Worm (Caenorhabditis elegans) whole organism, midembryonic: ENCODE data around the gene hdl-1.

Source experiments
- T22C8.4 ChIP-seq: fragments of 200-800 bp; sonication (Bioruptor generic); IDR thresholded peaks from 2 replicates; pipeline ENCODE4 v1.3.6; 2022; ENCODE audit warnings: missing genetic modification characterization, missing compliant biosample characterization
- cog-1 ChIP-seq: sonication (generic microtip); optimal IDR thresholded peaks from 2 replicates; lab custom pipeline; 2016; ENCODE audit warnings: missing genetic modification characterization, missing compliant biosample characterization
- flt-1 ChIP-seq: fragments of 200-800 bp; sonication (Bioruptor generic); IDR thresholded peaks from 2 replicates; pipeline ENCODE4 v1.3.6; 2022; ENCODE audit warnings: missing genetic modification characterization, missing compliant biosample characterization
- klf-2 ChIP-seq: fragments of 200-800 bp; sonication (Bioruptor generic); conservative IDR thresholded peaks from 2 replicates; pipeline ENCODE4 v1.3.6; 2022; ENCODE audit warnings: missing genetic modification reagents, missing genetic modification characterization, missing compliant biosample characterization
- med-1 ChIP-seq: sonication (generic microtip); optimal IDR thresholded peaks from 2 replicates; lab custom pipeline; 2017; ENCODE audit warnings: missing genetic modification characterization, mild to moderate bottlenecking, missing compliant biosample characterization, antibody characterized with exemption, missing genetic modification reagents; ENCODE audit not compliant: insufficient read depth
- ref-1 ChIP-seq: fragments of 200-800 bp; sonication (Bioruptor generic); conservative IDR thresholded peaks from 2 replicates; pipeline ENCODE4 v1.3.6; 2022; ENCODE audit warnings: missing genetic modification reagents, missing genetic modification characterization, missing compliant biosample characterization
- tab-1 ChIP-seq: fragments of 200-800 bp; sonication (Bioruptor generic); IDR thresholded peaks from 2 replicates; pipeline ENCODE4 v1.3.6; 2022; ENCODE audit warnings: missing genetic modification characterization, missing compliant biosample characterization
- ztf-23 ChIP-seq: fragments of 200-800 bp; sonication (Bioruptor generic); IDR thresholded peaks from 2 replicates; pipeline ENCODE4 v1.3.6; 2022; ENCODE audit warnings: missing genetic modification reagents, missing genetic modification characterization, missing compliant biosample characterization
- ztf-29 ChIP-seq: fragments of 200-800 bp; sonication (Bioruptor generic); IDR thresholded peaks from 2 replicates; pipeline ENCODE4 v1.3.6; 2022; ENCODE audit warnings: missing genetic modification reagents, missing genetic modification characterization, missing compliant biosample characterization

hdl-1 gene

DNA sequence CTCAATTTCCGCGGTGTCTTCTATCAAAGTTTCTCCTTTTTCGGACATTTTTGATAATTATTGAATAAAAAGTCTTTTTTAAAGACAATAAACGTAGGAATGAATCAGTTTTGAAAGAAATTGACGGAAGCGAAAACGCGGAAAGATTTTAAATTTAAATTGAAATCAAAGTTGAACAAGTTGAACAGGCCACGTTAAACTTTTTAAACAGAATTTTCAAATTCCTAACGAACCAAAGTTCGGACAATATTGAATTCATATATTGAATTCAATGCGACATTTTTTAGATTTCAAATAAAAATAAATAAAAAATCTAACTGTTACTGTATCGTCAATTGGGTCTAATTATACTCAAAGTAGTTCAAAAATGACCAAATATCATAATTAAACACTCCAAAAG is at the start of gene hdl-1:
TSS of gene hdl-1 (minus strand) at position 101 of the 400 bp plus-strand sequence.
- TF ChIP-seq klf-2 (GFP tag; lab: Robert Waterston, UW) (no peak), T22C8.4 (GFP tag; lab: Robert Waterston, UW) (no peak), ztf-23 (GFP tag; lab: Robert Waterston, UW) (no peak), ztf-29 (GFP tag; lab: Robert Waterston, UW) (no peak)

DNA sequence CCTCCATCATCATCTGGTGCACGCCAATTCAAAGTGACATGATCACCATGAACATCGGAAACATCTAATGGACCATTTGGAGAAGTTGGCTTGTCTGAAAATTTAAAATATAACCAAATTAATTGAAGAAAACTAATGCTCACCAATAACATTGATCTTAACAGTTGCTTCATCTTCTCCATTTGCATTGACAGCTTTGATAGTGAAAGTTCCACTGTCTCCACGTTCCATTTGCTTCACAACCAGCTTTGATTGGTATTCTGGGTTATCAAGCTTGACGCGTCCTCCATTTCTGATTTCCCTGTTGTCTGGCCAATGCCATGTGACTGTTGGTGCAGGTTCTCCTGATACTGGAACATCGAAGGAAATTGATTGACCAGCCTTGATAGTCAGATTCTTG is 36.8 kb upstream of the hdl-1 start:
- TF ChIP-seq ztf-29 (GFP tag; lab: Robert Waterston, UW) = no peak
- no peak for TF ChIP-seq ref-1
- TF ChIP-seq klf-2 (GFP tag; lab: Robert Waterston, UW) = no peak
- no peak for TF ChIP-seq flt-1 (GFP tag; lab: Robert Waterston, UW)
- no peak for TF ChIP-seq T22C8.4 (GFP tag; lab: Robert Waterston, UW)
- no peak for TF ChIP-seq ztf-23 (GFP tag; lab: Robert Waterston, UW)
- no peak for TF ChIP-seq tab-1 (GFP tag; lab: Robert Waterston, UW)
- TF ChIP-seq cog-1 (tag; lab: Kevin White, UChicago) = no peak
- TF ChIP-seq med-1 (GFP tag; lab: Kevin White, UChicago) = no peak

ce11 chrIV:11970171-11970570 is 20.6 kb upstream of the hdl-1 start, which contains the start of gene ZK829.9:
Gene ZK829.9 (plus strand): TSS chrIV:11970534.
- no peak for TF ChIP-seq klf-2 (GFP tag; lab: Robert Waterston, UW)
- no peak for TF ChIP-seq cog-1 (tag; lab: Kevin White, UChicago)
- TF ChIP-seq ref-1 = no peak
- TF ChIP-seq ztf-23 (GFP tag; lab: Robert Waterston, UW) = no peak
- no peak for TF ChIP-seq tab-1 (GFP tag; lab: Robert Waterston, UW)
- no peak for TF ChIP-seq T22C8.4 (GFP tag; lab: Robert Waterston, UW)
- TF ChIP-seq flt-1 (GFP tag; lab: Robert Waterston, UW) = no peak
- TF ChIP-seq ztf-29 (GFP tag; lab: Robert Waterston, UW) = no peak
- no peak for TF ChIP-seq med-1 (GFP tag; lab: Kevin White, UChicago)

DNA sequence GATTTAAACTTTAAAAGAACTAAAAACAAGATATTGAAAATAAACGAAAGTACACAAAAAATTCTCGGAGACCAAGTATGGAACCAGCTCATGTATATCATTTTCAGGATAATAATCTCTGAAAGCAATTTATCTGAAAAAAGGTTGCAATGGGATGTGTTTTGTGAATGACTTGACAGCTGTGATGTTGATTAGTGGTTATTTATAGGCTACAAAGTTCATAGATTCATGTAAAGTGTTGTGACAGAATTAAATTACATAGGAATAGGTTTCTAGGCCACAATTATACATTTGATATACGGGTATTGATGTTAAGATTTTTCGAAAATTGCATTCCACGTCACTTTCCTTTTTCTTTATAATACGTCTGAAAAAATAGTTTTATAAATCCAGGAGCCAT is 15.7 kb upstream of the hdl-1 start, which contains the start of gene srj-1:
TSS of gene srj-1 (minus strand) at position 101 of the 400 bp plus-strand sequence.
- no peak for TF ChIP-seq ref-1
- no peak for TF ChIP-seq cog-1 (tag; lab: Kevin White, UChicago)
- no peak for TF ChIP-seq klf-2 (GFP tag; lab: Robert Waterston, UW)
- TF ChIP-seq ztf-23 (GFP tag; lab: Robert Waterston, UW) = no peak
- no peak for TF ChIP-seq med-1 (GFP tag; lab: Kevin White, UChicago)
- TF ChIP-seq T22C8.4 (GFP tag; lab: Robert Waterston, UW) = no peak
- no peak for TF ChIP-seq ztf-29 (GFP tag; lab: Robert Waterston, UW)
- no peak for TF ChIP-seq tab-1 (GFP tag; lab: Robert Waterston, UW)
- no peak for TF ChIP-seq flt-1 (GFP tag; lab: Robert Waterston, UW)

DNA sequence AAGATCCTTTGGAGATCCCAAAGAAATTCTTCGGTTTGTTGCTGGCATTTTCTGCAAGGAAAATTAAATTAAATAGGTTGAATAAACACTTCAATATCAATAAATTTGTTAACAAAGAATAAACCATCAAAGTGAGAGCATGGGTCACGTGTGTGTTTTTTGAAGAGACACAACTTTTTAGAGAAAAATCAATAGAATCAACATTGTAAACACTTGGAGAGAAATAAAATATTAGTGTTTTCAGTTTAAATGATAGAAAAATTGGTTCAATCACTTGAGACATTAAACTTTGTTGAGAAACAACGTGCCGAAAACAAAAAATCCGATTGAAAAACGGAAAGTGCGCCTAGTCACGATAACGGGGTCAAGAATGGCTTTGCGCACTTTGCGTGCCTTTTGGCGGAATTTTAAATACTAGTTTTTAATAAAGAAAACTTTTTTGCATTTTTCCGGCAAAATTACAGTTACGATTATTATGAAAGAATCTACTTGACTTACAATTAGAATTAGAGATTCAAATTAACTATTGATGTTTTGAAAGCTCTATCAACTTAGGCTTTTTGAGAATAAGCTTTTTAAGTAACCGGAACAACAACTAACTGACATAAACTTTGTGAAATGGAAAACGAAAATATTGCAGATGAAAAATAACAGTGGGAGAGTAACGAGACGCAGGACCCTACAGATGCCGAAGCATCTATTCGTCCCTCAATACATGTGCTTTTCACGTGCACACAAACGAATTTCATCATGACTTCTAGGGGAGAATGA is 12.1 kb upstream of the hdl-1 start, which contains the start of gene ZK829.7:
TSS of gene ZK829.7 (minus strand) at position 51 of the 771 bp plus-strand sequence.
- no peak for TF ChIP-seq med-1 (GFP tag; lab: Kevin White, UChicago)
- TF ChIP-seq ztf-23 (GFP tag; lab: Robert Waterston, UW) = no peak
- peak; percentile 2 for TF ChIP-seq cog-1 (tag; lab: Kevin White, UChicago)
- no peak for TF ChIP-seq klf-2 (GFP tag; lab: Robert Waterston, UW)
- TF ChIP-seq ref-1 = no peak
- TF ChIP-seq ztf-29 (GFP tag; lab: Robert Waterston, UW) = no peak

DNA sequence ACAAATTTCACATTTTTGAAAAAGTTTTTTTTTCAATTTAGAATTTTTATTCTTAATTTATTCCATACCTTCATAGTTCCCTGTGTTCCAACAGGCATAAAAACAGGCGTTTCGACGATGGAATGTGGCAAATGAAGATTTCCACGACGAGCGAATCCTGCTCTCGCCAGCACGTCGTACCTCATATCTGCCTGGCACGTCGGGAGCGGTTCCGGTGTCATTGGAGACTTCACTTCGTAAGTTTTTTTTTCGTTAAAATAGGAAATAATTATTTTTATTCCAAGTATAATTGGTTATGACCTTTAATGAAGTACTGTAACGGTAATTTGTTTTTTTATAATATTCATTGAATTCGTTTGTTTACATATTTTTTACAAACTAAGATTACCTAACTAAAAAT is 10.0 kb upstream of the hdl-1 start, which contains the start of gene tgt-1:
TSS of gene tgt-1 (minus strand) at position 232 of the 400 bp plus-strand sequence.
- TF ChIP-seq flt-1 (GFP tag; lab: Robert Waterston, UW) (no peak), ztf-29 (GFP tag; lab: Robert Waterston, UW) (no peak), tab-1 (GFP tag; lab: Robert Waterston, UW) (no peak), klf-2 (GFP tag; lab: Robert Waterston, UW) (no peak), med-1 (GFP tag; lab: Kevin White, UChicago) (no peak), ref-1 (no peak), ztf-23 (GFP tag; lab: Robert Waterston, UW) (no peak), cog-1 (tag; lab: Kevin White, UChicago) (no peak), T22C8.4 (GFP tag; lab: Robert Waterston, UW) (no peak)

ce11 chrIV:11957074-11957473 is 7.5 kb upstream of the hdl-1 start:
- no peak for TF ChIP-seq ref-1
- TF ChIP-seq med-1 (GFP tag; lab: Kevin White, UChicago) = no peak
- TF ChIP-seq klf-2 (GFP tag; lab: Robert Waterston, UW) = no peak
- no peak for TF ChIP-seq flt-1 (GFP tag; lab: Robert Waterston, UW)
- TF ChIP-seq T22C8.4 (GFP tag; lab: Robert Waterston, UW) = no peak
- TF ChIP-seq cog-1 (tag; lab: Kevin White, UChicago) = no peak
- TF ChIP-seq tab-1 (GFP tag; lab: Robert Waterston, UW) = no peak
- TF ChIP-seq ztf-23 (GFP tag; lab: Robert Waterston, UW) = no peak
- no peak for TF ChIP-seq ztf-29 (GFP tag; lab: Robert Waterston, UW)

ce11 chrIV:11956387-11956786 is 6.8 kb upstream of the hdl-1 start:
- TF ChIP-seq ztf-29 (GFP tag; lab: Robert Waterston, UW) (no peak), ztf-23 (GFP tag; lab: Robert Waterston, UW) (no peak), tab-1 (GFP tag; lab: Robert Waterston, UW) (no peak), T22C8.4 (GFP tag; lab: Robert Waterston, UW) (no peak), ref-1 (no peak), klf-2 (GFP tag; lab: Robert Waterston, UW) (no peak), flt-1 (GFP tag; lab: Robert Waterston, UW) (no peak), cog-1 (tag; lab: Kevin White, UChicago) (no peak), med-1 (GFP tag; lab: Kevin White, UChicago) (no peak)
